Fruit fly (Drosophila melanogaster) whole organism, embryonic: Measurements from ENCODE around the gene Chro.

Experiments used
- ATbp ChIP-seq: fragments of 200-800 bp; sonication (Bioruptor generic); optimal IDR thresholded peaks from 2 replicates; lab custom pipeline; 2017; ENCODE audit warnings: missing biosample characterization, mild to moderate bottlenecking, missing genetic modification characterization, missing genetic modification reagents
- Abd-B ChIP-seq: fragments of 200-800 bp; sonication (Bioruptor generic); optimal IDR thresholded peaks from 2 replicates; lab custom pipeline; 2018; ENCODE audit warnings: missing biosample characterization, mild to moderate bottlenecking, missing genetic modification characterization, moderate library complexity
- Antp ChIP-seq: fragments of 200-800 bp; sonication (Bioruptor generic); optimal IDR thresholded peaks from 3 replicates; lab custom pipeline; 2016; ENCODE audit warnings: missing biosample characterization, missing genetic modification characterization
- Awh ChIP-seq: fragments of 200-800 bp; sonication (Bioruptor generic); IDR thresholded peaks from 2 replicates; pipeline ENCODE4, ENCODE4 v1.3.6; 2022; ENCODE audit warnings: missing biosample characterization, missing genetic modification characterization
- CG10209 ChIP-seq: fragments of 200-800 bp; sonication (Bioruptor generic); optimal IDR thresholded peaks from 3 replicates; lab custom pipeline; 2017; ENCODE audit warnings: missing biosample characterization, mild to moderate bottlenecking, missing genetic modification characterization, missing genetic modification reagents
- CG10366 ChIP-seq: fragments of 200-800 bp; sonication (Bioruptor generic); IDR thresholded peaks from 2 replicates; pipeline ENCODE4 v1.3.6; 2022; ENCODE audit warnings: missing biosample characterization, missing genetic modification characterization
- CG11696 ChIP-seq: fragments of 200-800 bp; sonication (Bioruptor generic); IDR thresholded peaks from 2 replicates; pipeline ENCODE4 v1.3.6; 2022; ENCODE audit warnings: missing biosample characterization, missing genetic modification characterization
- CG12104 ChIP-seq: fragments of 200-800 bp; sonication (Bioruptor generic); optimal IDR thresholded peaks from 3 replicates; lab custom pipeline; 2016; ENCODE audit warnings: missing biosample characterization, missing genetic modification characterization
- CG12155 ChIP-seq: fragments of 200-800 bp; sonication (Bioruptor generic); optimal IDR thresholded peaks from 3 replicates; lab custom pipeline; 2016; ENCODE audit warnings: missing biosample characterization, missing genetic modification characterization
- CG13123 ChIP-seq: fragments of 200-800 bp; sonication (Bioruptor generic); optimal IDR thresholded peaks from 2 replicates; lab custom pipeline; 2016; ENCODE audit warnings: missing biosample characterization, missing genetic modification characterization
- CG14710 ChIP-seq: fragments of 200-800 bp; sonication (Bioruptor generic); optimal IDR thresholded peaks from 3 replicates; lab custom pipeline; 2019; ENCODE audit warnings: missing biosample characterization, mild to moderate bottlenecking, missing genetic modification characterization, moderate library complexity
- CG14965 ChIP-seq: fragments of 200-800 bp; sonication (Bioruptor generic); optimal IDR thresholded peaks from 2 replicates; lab custom pipeline; 2016; ENCODE audit warnings: missing biosample characterization, missing genetic modification characterization, borderline replicate concordance
- CG15479 ChIP-seq: fragments of 200-800 bp; sonication (Bioruptor generic); optimal IDR thresholded peaks from 3 replicates; lab custom pipeline; 2019; ENCODE audit warnings: missing biosample characterization, mild to moderate bottlenecking, missing genetic modification characterization, moderate library complexity
- CG16815 ChIP-seq: fragments of 200-800 bp; sonication (Bioruptor generic); optimal IDR thresholded peaks from 3 replicates; lab custom pipeline; 2017; ENCODE audit warnings: missing biosample characterization, mild to moderate bottlenecking, missing genetic modification characterization
- CG17385 ChIP-seq: fragments of 200-800 bp; sonication (Bioruptor generic); optimal IDR thresholded peaks from 3 replicates; lab custom pipeline; 2018; ENCODE audit warnings: missing biosample characterization, mild to moderate bottlenecking, missing genetic modification characterization
- CG1792 ChIP-seq: fragments of 200-800 bp; sonication (Bioruptor generic); optimal IDR thresholded peaks from 2 replicates; lab custom pipeline; 2016; ENCODE audit warnings: missing biosample characterization, missing genetic modification characterization
- CG18011 ChIP-seq: fragments of 200-800 bp; sonication (Bioruptor generic); optimal IDR thresholded peaks from 2 replicates; lab custom pipeline; 2017; ENCODE audit warnings: missing biosample characterization, missing genetic modification characterization, mild to moderate bottlenecking, moderate library complexity, missing genotype
- CG18476 ChIP-seq: fragments of 200-800 bp; sonication (Bioruptor generic); optimal IDR thresholded peaks from 2 replicates; lab custom pipeline; 2016; ENCODE audit warnings: missing biosample characterization, mild to moderate bottlenecking, missing genetic modification characterization
- CG2120 ChIP-seq: fragments of 200-800 bp; sonication (Bioruptor generic); optimal IDR thresholded peaks from 3 replicates; lab custom pipeline; 2016; ENCODE audit warnings: missing biosample characterization, missing genetic modification characterization
- CG3838 ChIP-seq: fragments of 200-800 bp; sonication (Bioruptor generic); optimal IDR thresholded peaks from 3 replicates; lab custom pipeline; 2016; ENCODE audit warnings: missing biosample characterization, missing genetic modification characterization
- CG4617 ChIP-seq: fragments of 200-800 bp; sonication (Bioruptor generic); optimal IDR thresholded peaks from 3 replicates; lab custom pipeline; 2016; ENCODE audit warnings: missing biosample characterization, missing genetic modification characterization, borderline replicate concordance
- CG6272 ChIP-seq: fragments of 200-800 bp; sonication (Bioruptor generic); IDR thresholded peaks from 2 replicates; pipeline ENCODE4 v1.3.6; 2022; ENCODE audit warnings: missing biosample characterization, missing genetic modification characterization
- E2f1 ChIP-seq: fragments of 200-800 bp; sonication (Bioruptor generic); IDR thresholded peaks from 2 replicates; pipeline ENCODE4 v1.3.6; 2022; ENCODE audit warnings: missing biosample characterization, missing genetic modification characterization
- H2.0 ChIP-seq: fragments of 200-800 bp; sonication (Bioruptor generic); IDR thresholded peaks from 2 replicates; pipeline ENCODE4 v1.3.6; 2022; ENCODE audit warnings: missing biosample characterization, missing genetic modification characterization
- HLHmδ ChIP-seq: fragments of 200-800 bp; sonication (Bioruptor generic); optimal IDR thresholded peaks from 2 replicates; lab custom pipeline; 2018; ENCODE audit warnings: missing biosample characterization, mild to moderate bottlenecking, missing genetic modification characterization, moderate library complexity
- Mrtf ChIP-seq: fragments of 200-800 bp; sonication (Bioruptor generic); IDR thresholded peaks from 3 replicates; pipeline ENCODE4 v1.3.6; 2022; ENCODE audit warnings: missing biosample characterization, missing genetic modification characterization
- NC2β ChIP-seq: fragments of 200-800 bp; sonication (Bioruptor generic); optimal IDR thresholded peaks from 2 replicates; lab custom pipeline; 2016; ENCODE audit warnings: missing biosample characterization, missing genetic modification characterization
- NFAT ChIP-seq: fragments of 200-800 bp; sonication (Bioruptor generic); IDR thresholded peaks from 2 replicates; pipeline ENCODE4 v1.3.6; 2022; ENCODE audit warnings: missing biosample characterization, missing genetic modification characterization
- Neu2 ChIP-seq: fragments of 200-800 bp; sonication (Bioruptor generic); optimal IDR thresholded peaks from 3 replicates; lab custom pipeline; 2016; ENCODE audit warnings: missing biosample characterization, missing genetic modification characterization, borderline replicate concordance
- Oli ChIP-seq: fragments of 200-800 bp; sonication (Bioruptor generic); optimal IDR thresholded peaks from 2 replicates; lab custom pipeline; 2018; ENCODE audit warnings: missing biosample characterization, mild to moderate bottlenecking, missing genetic modification characterization, moderate library complexity
- Ptx1 ChIP-seq: fragments of 200-800 bp; sonication (Bioruptor generic); IDR thresholded peaks from 2 replicates; pipeline ENCODE4 v1.3.6; 2022; ENCODE audit warnings: missing biosample characterization, missing genetic modification characterization
- Rx ChIP-seq: fragments of 200-800 bp; sonication (Bioruptor generic); IDR thresholded peaks from 2 replicates; pipeline ENCODE4 v1.3.6; 2022; ENCODE audit warnings: missing biosample characterization, missing genetic modification characterization
- Sin3A ChIP-seq: fragments of >200 bp; optimal IDR thresholded peaks from 2 replicates; lab custom pipeline; 2018
- Sry-β ChIP-seq: fragments of 200-800 bp; sonication (Bioruptor generic); optimal IDR thresholded peaks from 2 replicates; lab custom pipeline; 2018; ENCODE audit warnings: missing biosample characterization, mild to moderate bottlenecking, missing genetic modification characterization, moderate library complexity
- Stat92E ChIP-seq, 3 experiments: fragments of >200 bp in 2 of 3; fragments of 200-800 bp in 1 of 3; sonication (Bioruptor generic) in 1 of 3; optimal IDR thresholded peaks; 2 replicates each; lab custom pipeline; 2017 to 2019; ENCODE audit warnings: missing biosample characterization in 3 of 3, missing genetic modification characterization in 3 of 3, mild to moderate bottlenecking in 1 of 3, moderate library complexity in 1 of 3
- ab ChIP-seq: fragments of 200-800 bp; sonication (Bioruptor generic); optimal IDR thresholded peaks from 2 replicates; lab custom pipeline; 2016; ENCODE audit warnings: missing biosample characterization, missing genetic modification characterization
- al ChIP-seq: fragments of 200-800 bp; sonication (Bioruptor generic); IDR thresholded peaks from 2 replicates; pipeline ENCODE4 v1.3.6; 2022; ENCODE audit warnings: missing biosample characterization, missing genetic modification characterization
- bigmax ChIP-seq: fragments of 200-800 bp; sonication (Bioruptor generic); optimal IDR thresholded peaks from 2 replicates; lab custom pipeline; 2018; ENCODE audit warnings: missing biosample characterization, mild to moderate bottlenecking, missing genetic modification characterization
- cas ChIP-seq: fragments of 200-800 bp; sonication (Bioruptor generic); IDR thresholded peaks from 2 replicates; pipeline ENCODE4 v1.3.6; 2022; ENCODE audit warnings: missing biosample characterization, missing genetic modification characterization
- gro ChIP-seq: fragments of 200-800 bp; sonication (Bioruptor generic); optimal IDR thresholded peaks from 2 replicates; lab custom pipeline; 2016; ENCODE audit warnings: missing biosample characterization, missing genetic modification characterization
- hbn ChIP-seq: fragments of 200-800 bp; sonication (Bioruptor generic); IDR thresholded peaks from 2 replicates; pipeline ENCODE4 v1.3.6; 2022; ENCODE audit warnings: missing biosample characterization, missing genetic modification characterization; ENCODE audit not compliant: partially characterized antibody
- lab ChIP-seq: fragments of 200-800 bp; sonication (Bioruptor generic); optimal IDR thresholded peaks from 3 replicates; lab custom pipeline; 2017; ENCODE audit warnings: missing biosample characterization, missing genetic modification characterization, mild to moderate bottlenecking, moderate library complexity, missing genetic modification reagents
- lov ChIP-seq, 2 experiments: fragments of 200-800 bp in 1 of 2; fragments of >200 bp in 1 of 2; sonication (Bioruptor generic) in 1 of 2; IDR thresholded peaks in 1 of 2; optimal IDR thresholded peaks in 1 of 2; 2 replicates in 1 of 2; 3 replicates in 1 of 2; pipeline versions ENCODE4 v1.3.6 to Lab custom; 2017 to 2022; ENCODE audit warnings: missing biosample characterization in 1 of 2, missing genetic modification characterization in 1 of 2
- nom ChIP-seq: fragments of 200-800 bp; sonication (Bioruptor generic); optimal IDR thresholded peaks from 2 replicates; lab custom pipeline; 2017; ENCODE audit warnings: missing biosample characterization, missing genetic modification characterization, mild to moderate bottlenecking, moderate library complexity, missing genetic modification reagents
- pita ChIP-seq: fragments of 200-800 bp; sonication (Bioruptor generic); optimal IDR thresholded peaks from 2 replicates; lab custom pipeline; 2017; ENCODE audit warnings: missing biosample characterization, mild to moderate bottlenecking, missing genetic modification characterization
- ranshi ChIP-seq: fragments of 200-800 bp; sonication (Bioruptor generic); IDR thresholded peaks from 2 replicates; pipeline ENCODE4 v1.3.6; 2022; ENCODE audit warnings: missing biosample characterization, missing genetic modification characterization
- ro ChIP-seq: fragments of 200-800 bp; sonication (Bioruptor generic); IDR thresholded peaks from 2 replicates; pipeline ENCODE4 v1.3.6; 2022; ENCODE audit warnings: missing biosample characterization, missing genetic modification characterization
- sc ChIP-seq, 3 experiments: fragments of >200 bp in 2 of 3; fragments of 200-800 bp in 1 of 3; sonication (Bioruptor generic) in 1 of 3; optimal IDR thresholded peaks; 2 replicates in 2 of 3; 3 replicates in 1 of 3; lab custom pipeline; 2017; ENCODE audit warnings: mild to moderate bottlenecking in 1 of 3, missing biosample characterization in 1 of 3, missing genetic modification characterization in 1 of 3, missing genetic modification reagents in 1 of 3
- sug ChIP-seq: fragments of 200-800 bp; optimal IDR thresholded peaks from 2 replicates; lab custom pipeline; 2019; ENCODE audit warnings: missing biosample characterization, mild to moderate bottlenecking, missing genetic modification characterization, moderate library complexity
- zen2 ChIP-seq: fragments of 200-800 bp; sonication (Bioruptor generic); IDR thresholded peaks from 3 replicates; pipeline ENCODE4 v1.3.6; 2022; ENCODE audit warnings: missing biosample characterization, missing genetic modification characterization; ENCODE audit not compliant: partially characterized antibody

Chro gene

dm6 chr3L:22865061-22865418 is 13.7 kb downstream of the Chro start (continued):
- no peak for TF ChIP-seq Sry-β (GFP tag; lab: Kevin White, UChicago)
- peak; percentile 34 for TF ChIP-seq sug
- TF ChIP-seq ATbp (GFP tag; lab: Kevin White, UChicago): peak; percentile 71
- TF ChIP-seq CG17385 (GFP tag; lab: Kevin White, UChicago): peak; percentile 74
- TF ChIP-seq zen2 (GFP tag; lab: Robert Waterston, UW): no peak
- peak; percentile 45 for TF ChIP-seq H2.0
- peak; percentile 69 for TF ChIP-seq Ptx1 (GFP tag; lab: Robert Waterston, UW)
- peak; percentile 84 for TF ChIP-seq Oli (tag; lab: Kevin White, UChicago)
- TF ChIP-seq gro: no peak
- TF ChIP-seq CG18011 (GFP tag; lab: Kevin White, UChicago): no peak
- peak; percentile 40 for TF ChIP-seq CG16815
- no peak for TF ChIP-seq Neu2 (GFP tag; lab: Kevin White, UChicago)
- no peak for TF ChIP-seq CG6272 (GFP tag; lab: Robert Waterston, UW)
- TF ChIP-seq E2f1: peak; percentile 71
- no peak for TF ChIP-seq sc (optimal IDR thresholded peaks at IDR 0.05; lab: Kevin White, UChicago)
- no peak for TF ChIP-seq sc (GFP tag; optimal IDR thresholded peaks at IDR 0.05; lab: Kevin White, UChicago)
- TF ChIP-seq CG10366: peak; percentile 51
- no peak for TF ChIP-seq HLHmδ (GFP tag; lab: Kevin White, UChicago)
- TF ChIP-seq CG2120 (GFP tag; lab: Kevin White, UChicago): peak; percentile 64
- no peak for TF ChIP-seq Stat92E (GFP tag; optimal IDR thresholded peaks at IDR 0.05; lab: Kevin White, UChicago)
- TF ChIP-seq pita: no peak
- peak; percentile 16; the same call in 1 of the 3 replicates for TF ChIP-seq Mrtf (GFP tag; lab: Robert Waterston, UW)
- TF ChIP-seq CG14965: no peak
- TF ChIP-seq CG3838: peak; percentile 7
- TF ChIP-seq lab (GFP tag; lab: Kevin White, UChicago): peak; percentile 58
- no peak for TF ChIP-seq CG12104
- TF ChIP-seq cas (GFP tag; lab: Robert Waterston, UW): peak; percentile 50; the same call in 1 of the 2 replicates
- TF ChIP-seq CG11696 (GFP tag; lab: Robert Waterston, UW): no peak
- TF ChIP-seq NFAT (GFP tag; lab: Robert Waterston, UW): peak; percentile 19; the same call in 1 of the 2 replicates
- TF ChIP-seq Rx (GFP tag; lab: Robert Waterston, UW): 0 out of 2 replicates have a peak, but pooled peaks have one; percentile 17
- no peak for TF ChIP-seq lov (optimal IDR thresholded peaks at IDR 0.05; lab: Kevin White, UChicago)
- TF ChIP-seq lov (GFP tag; IDR thresholded peaks at IDR 0.05; lab: Robert Waterston, UW): no peak
- TF ChIP-seq NC2β: no peak
- TF ChIP-seq bigmax: no peak
- TF ChIP-seq al: peak; percentile 66
- peak; percentile 29 for TF ChIP-seq nom (GFP tag; lab: Kevin White, UChicago)
- no peak for TF ChIP-seq CG4617 (GFP tag; lab: Kevin White, UChicago)
- TF ChIP-seq ab (GFP tag; lab: Kevin White, UChicago): no peak
- TF ChIP-seq hbn (GFP tag; lab: Robert Waterston, UW): no peak
- TF ChIP-seq ro: no peak
- peak; percentile 18 for TF ChIP-seq CG18476 (GFP tag; lab: Kevin White, UChicago)
- no peak for TF ChIP-seq Sin3A (lab: Kevin White, UChicago)
- TF ChIP-seq Antp: no peak
- TF ChIP-seq Abd-B (GFP tag; lab: Kevin White, UChicago): peak; percentile 47
- TF ChIP-seq CG1792 (GFP tag; lab: Kevin White, UChicago): no peak
- peak; percentile 37 for TF ChIP-seq CG13123
- peak; percentile 67 for TF ChIP-seq CG10209
- TF ChIP-seq ranshi: 0 out of 2 replicates have a peak, but pooled peaks have one; percentile 47
- TF ChIP-seq CG12155 (GFP tag; lab: Kevin White, UChicago): peak; percentile 45
- TF ChIP-seq Awh (GFP tag; lab: Robert Waterston, UW): peak; percentile 46; the same call in 1 of the 2 replicates
- TF ChIP-seq CG14710 (tag; lab: Kevin White, UChicago): peak; percentile 17
- TF ChIP-seq CG15479 (GFP tag; lab: Kevin White, UChicago): no peak
